Fruit fly (Drosophila melanogaster) S2 (cell line): ENCODE measurements around the gene CG2652.

Experiments
- CG8478 ChIP-seq: fragments of >200 bp; optimal IDR thresholded peaks from 2 replicates; lab custom pipeline; 2018
- CTCF ChIP-seq, 2 experiments: fragments of >200 bp; optimal IDR thresholded peaks; 2 replicates each; lab custom pipeline; 2018

Gene CG2652

DNA sequence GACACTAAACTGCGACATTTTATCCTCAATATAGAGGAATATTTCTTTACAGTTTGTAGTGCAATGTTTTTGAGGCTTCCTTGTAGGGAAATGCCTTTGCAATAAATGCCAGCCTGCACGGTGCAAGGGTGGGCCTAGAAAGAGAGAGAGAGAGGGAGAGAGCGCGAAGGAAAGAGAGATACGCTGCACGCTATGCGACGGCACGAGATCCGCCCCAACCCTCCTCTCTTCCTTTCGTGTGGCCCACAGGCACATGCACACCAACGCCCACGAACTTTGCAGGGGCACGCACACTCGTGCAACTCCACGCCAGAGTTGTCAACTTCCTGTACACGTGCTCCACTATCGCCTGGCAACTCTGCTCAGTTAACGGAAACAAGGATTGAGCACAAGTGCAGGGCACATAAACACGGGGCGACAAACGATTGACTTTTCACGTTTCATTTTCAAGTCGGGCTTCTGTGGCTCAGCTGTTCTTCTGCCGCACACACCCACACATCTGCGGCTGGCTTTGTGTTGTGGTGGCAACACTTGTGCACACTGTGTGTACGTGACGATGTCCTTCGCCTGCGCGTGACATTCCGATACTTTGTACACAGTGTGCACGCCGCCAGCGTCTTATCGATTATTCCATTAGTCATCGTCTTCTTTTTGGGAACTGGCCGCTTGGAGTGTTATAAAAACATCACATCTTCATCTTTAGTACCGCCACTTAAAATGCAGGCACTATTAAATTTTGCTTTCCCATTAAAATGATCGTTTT, 46.6 kb downstream of the CG2652 start:
- no peak for TF ChIP-seq CTCF (optimal IDR thresholded peaks at IDR 0.05; lab: Kevin White, UChicago)
- no peak for TF ChIP-seq CG8478 (lab: Kevin White, UChicago)

DNA sequence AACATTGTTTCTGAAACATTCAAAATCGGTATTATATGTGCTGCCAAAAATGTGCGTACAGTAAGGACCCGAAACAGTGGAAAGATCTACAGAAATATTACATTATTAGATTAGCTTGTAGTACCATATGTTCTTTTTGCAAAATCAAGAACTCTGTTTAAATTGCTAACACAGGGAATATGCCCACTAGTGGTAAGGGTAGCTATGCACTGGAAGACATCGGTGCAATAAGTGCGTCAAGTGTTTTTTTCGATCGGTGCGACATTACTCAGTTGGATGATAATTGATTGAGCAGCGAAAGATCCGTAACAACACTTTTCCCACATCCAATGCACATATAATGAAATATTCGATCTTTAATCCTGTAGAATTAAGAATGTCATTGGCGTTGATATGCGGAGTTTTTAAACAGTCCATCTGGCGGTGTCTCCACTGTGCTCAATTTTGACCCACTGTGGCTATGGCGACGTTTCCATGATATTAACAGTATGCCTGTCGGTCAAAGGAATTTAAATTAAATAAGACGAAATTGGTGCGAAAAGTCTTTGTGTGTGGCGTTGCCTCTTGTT, 47.6 kb downstream of the CG2652 start:
- no peak for TF ChIP-seq CG8478 (lab: Kevin White, UChicago)
- no peak for TF ChIP-seq CTCF (optimal IDR thresholded peaks at IDR 0.05; lab: Kevin White, UChicago)

- TF ChIP-seq CTCF (optimal IDR thresholded peaks at IDR 0.05; lab: Kevin White, UChicago) (no peak), CG8478 (lab: Kevin White, UChicago) (no peak)
These were observed 48.6 kb downstream of the CG2652 start, which contains the start of gene sgg for dm6 chrX:2633847-2634776. sgg (plus strand) TSS chrX:2633952.
